Worm (Caenorhabditis elegans) whole organism, L1 larva: ENCODE results near the gene F46C8.8.

ENCODE experiments used
- Y116A8C.19 ChIP-seq: sonication (generic microtip); optimal IDR thresholded peaks from 2 replicates; lab custom pipeline; 2016; ENCODE audit warnings: missing compliant biosample characterization, missing genetic modification characterization, borderline replicate concordance
- aha-1 ChIP-seq: fragments of 150-350 bp; optimal IDR thresholded peaks from 2 replicates; lab custom pipeline; 2014; ENCODE audit warnings: missing biosample characterization, missing genetic modification characterization
- alr-1 ChIP-seq: fragments of 200-800 bp; sonication (Bioruptor generic); optimal IDR thresholded peaks from 2 replicates; lab custom pipeline; 2018; ENCODE audit warnings: borderline replicate concordance, mild to moderate bottlenecking, missing genetic modification characterization, missing compliant biosample characterization
- aly-2 ChIP-seq: fragments of 150-350 bp; optimal IDR thresholded peaks from 2 replicates; lab custom pipeline; 2014; ENCODE audit warnings: missing biosample characterization, missing genetic modification characterization
- blmp-1 ChIP-seq: fragments of 150-350 bp; optimal IDR thresholded peaks from 2 replicates; lab custom pipeline; 2014; ENCODE audit warnings: missing biosample characterization, missing genetic modification characterization
- ceh-88 ChIP-seq: fragments of 200-800 bp; sonication (Bioruptor generic); IDR thresholded peaks from 2 replicates; pipeline ENCODE4 v1.3.6; 2022; ENCODE audit warnings: missing genetic modification characterization, missing compliant biosample characterization
- ceh-90 ChIP-seq: sonication (generic microtip); optimal IDR thresholded peaks from 2 replicates; lab custom pipeline; 2016; ENCODE audit warnings: missing genetic modification characterization, missing compliant biosample characterization
- ces-1 ChIP-seq: fragments of 150-350 bp; optimal IDR thresholded peaks from 2 replicates; lab custom pipeline; 2014; ENCODE audit warnings: missing biosample characterization, missing genetic modification reagents, missing genetic modification characterization
- dsc-1 ChIP-seq: sonication (generic microtip); optimal IDR thresholded peaks from 2 replicates; lab custom pipeline; 2016; ENCODE audit warnings: mild to moderate bottlenecking, missing genetic modification characterization, missing compliant biosample characterization
- efl-1 ChIP-seq, 4 experiments: fragments of 150-350 bp; optimal IDR thresholded peaks in 3 of 4; peaks in 1 of 4; 1 replicate in 1 of 4; 2 replicates in 3 of 4; lab custom pipeline; 2014; ENCODE audit warnings: missing biosample characterization in 2 of 4, missing genetic modification characterization in 2 of 4, missing genetic modification reagents in 2 of 4
- efl-3 ChIP-seq: fragments of 200-800 bp; sonication (Bioruptor generic); optimal IDR thresholded peaks from 2 replicates; lab custom pipeline; 2018; ENCODE audit warnings: mild to moderate bottlenecking, missing genetic modification characterization, missing compliant biosample characterization
- egl-13 ChIP-seq: sonication (generic microtip); optimal IDR thresholded peaks from 2 replicates; lab custom pipeline; 2016; ENCODE audit warnings: missing genotype, missing genetic modification reagents, missing genetic modification characterization, missing compliant biosample characterization
- elt-2 ChIP-seq: sonication (generic microtip); optimal IDR thresholded peaks from 2 replicates; lab custom pipeline; 2016; ENCODE audit warnings: missing genetic modification characterization, mild to moderate bottlenecking, inconsistent platforms, missing compliant biosample characterization, missing genetic modification reagents
- elt-3 ChIP-seq, 6 experiments: fragments of 150-350 bp in 1 of 6; sonication (generic microtip); optimal IDR thresholded peaks; 2 replicates each; lab custom pipeline; 2017 to 2018; ENCODE audit warnings: missing biosample characterization in 6 of 6, missing genetic modification characterization in 6 of 6, inconsistent platforms in 1 of 6
- ets-5 ChIP-seq: fragments of 200-800 bp; sonication (Bioruptor generic); IDR thresholded peaks from 2 replicates; pipeline ENCODE4 v1.3.6; 2022; ENCODE audit warnings: missing genetic modification characterization, missing compliant biosample characterization
- fkh-4 ChIP-seq: sonication (generic microtip); optimal IDR thresholded peaks from 2 replicates; lab custom pipeline; 2016; ENCODE audit warnings: missing compliant biosample characterization, missing genetic modification characterization, borderline replicate concordance
- fos-1 ChIP-seq: fragments of 150-350 bp; optimal IDR thresholded peaks from 2 replicates; lab custom pipeline; 2014; ENCODE audit warnings: missing biosample characterization, missing genetic modification characterization
- grh-1 ChIP-seq: fragments of 200-800 bp; sonication (Bioruptor generic); IDR thresholded peaks from 2 replicates; pipeline ENCODE4 v1.3.6; 2022; ENCODE audit warnings: missing genetic modification reagents, missing genetic modification characterization, missing compliant biosample characterization
- hlh-4 ChIP-seq: sonication (generic microtip); optimal IDR thresholded peaks from 2 replicates; lab custom pipeline; 2016; ENCODE audit warnings: mild to moderate bottlenecking, missing genetic modification characterization, missing compliant biosample characterization
- irx-1 ChIP-seq: sonication (generic microtip); optimal IDR thresholded peaks from 2 replicates; lab custom pipeline; 2016; ENCODE audit warnings: missing genetic modification characterization, missing compliant biosample characterization
- lin-14 ChIP-seq: fragments of 200-800 bp; sonication (Bioruptor generic); optimal IDR thresholded peaks from 2 replicates; lab custom pipeline; 2018; ENCODE audit warnings: mild to moderate bottlenecking, missing genetic modification characterization, moderate library complexity, missing compliant biosample characterization
- lin-35 ChIP-seq, 2 experiments: fragments of 150-350 bp; optimal IDR thresholded peaks; 2 replicates each; lab custom pipeline; 2014; ENCODE audit warnings: missing biosample characterization in 2 of 2, missing genetic modification characterization in 2 of 2, missing genetic modification reagents in 2 of 2
- lir-3 ChIP-seq: sonication (generic microtip); optimal IDR thresholded peaks from 2 replicates; lab custom pipeline; 2016; ENCODE audit warnings: mild to moderate bottlenecking, missing genetic modification characterization, moderate library complexity, missing compliant biosample characterization; ENCODE audit not compliant: poor library complexity
- lsy-2 ChIP-seq, 2 experiments: fragments of 150-350 bp; optimal IDR thresholded peaks; 2 replicates each; lab custom pipeline; 2014; ENCODE audit warnings: missing biosample characterization in 2 of 2, missing genetic modification characterization in 2 of 2
- mab-9 ChIP-seq: fragments of 200-800 bp; sonication (Bioruptor generic); IDR thresholded peaks from 2 replicates; pipeline ENCODE4 v1.3.6; 2022; ENCODE audit warnings: missing genetic modification reagents, missing genetic modification characterization, missing compliant biosample characterization
- mdl-1 ChIP-seq, 2 experiments: fragments of 150-350 bp; optimal IDR thresholded peaks; 2 replicates each; lab custom pipeline; 2014 to 2017; ENCODE audit warnings: missing biosample characterization in 2 of 2, missing genetic modification characterization in 2 of 2, inconsistent platforms in 1 of 2
- mep-1 ChIP-seq: fragments of 150-350 bp; optimal IDR thresholded peaks from 2 replicates; lab custom pipeline; 2014; ENCODE audit warnings: missing biosample characterization, missing genetic modification characterization
- nhr-11 ChIP-seq: fragments of 150-350 bp; optimal IDR thresholded peaks from 2 replicates; lab custom pipeline; 2014; ENCODE audit warnings: missing biosample characterization, missing genetic modification characterization
- nhr-19 ChIP-seq: fragments of 200-800 bp; sonication (Bioruptor generic); conservative IDR thresholded peaks from 2 replicates; pipeline ENCODE4 v1.3.6; 2022; ENCODE audit warnings: missing genetic modification characterization, missing compliant biosample characterization
- nhr-20 ChIP-seq: sonication (generic microtip); optimal IDR thresholded peaks from 2 replicates; lab custom pipeline; 2016; ENCODE audit warnings: mild to moderate bottlenecking, missing genetic modification characterization, missing compliant biosample characterization
- nhr-47 ChIP-seq: sonication (generic microtip); optimal IDR thresholded peaks from 2 replicates; lab custom pipeline; 2016; ENCODE audit warnings: mild to moderate bottlenecking, missing genetic modification characterization, moderate library complexity, missing compliant biosample characterization
- nhr-71 ChIP-seq: sonication (generic microtip); optimal IDR thresholded peaks from 2 replicates; lab custom pipeline; 2016; ENCODE audit warnings: mild to moderate bottlenecking, missing genetic modification characterization, moderate library complexity, missing compliant biosample characterization
- nhr-85 ChIP-seq: sonication (generic microtip); peaks from one replicate; lab custom pipeline; 2016; ENCODE audit warnings: missing genetic modification characterization, inconsistent platforms, missing compliant biosample characterization
- pqm-1 ChIP-seq: sonication (generic microtip); optimal IDR thresholded peaks from 3 replicates; lab custom pipeline; 2017; ENCODE audit warnings: missing biosample characterization, missing genetic modification characterization
- rnt-1 ChIP-seq: sonication (generic microtip); optimal IDR thresholded peaks from 2 replicates; lab custom pipeline; 2016; ENCODE audit warnings: mild to moderate bottlenecking, missing genetic modification characterization, moderate library complexity, missing compliant biosample characterization
- snu-23 ChIP-seq: sonication (generic microtip); optimal IDR thresholded peaks from 2 replicates; lab custom pipeline; 2016; ENCODE audit warnings: missing genetic modification characterization, missing compliant biosample characterization
- sup-37 ChIP-seq: fragments of 200-800 bp; sonication (Bioruptor generic); optimal IDR thresholded peaks from 2 replicates; lab custom pipeline; 2018; ENCODE audit warnings: mild to moderate bottlenecking, missing genetic modification characterization, missing compliant biosample characterization
- tbx-2 ChIP-seq: sonication (generic microtip); optimal IDR thresholded peaks from 2 replicates; lab custom pipeline; 2016; ENCODE audit warnings: missing genetic modification characterization, missing compliant biosample characterization
- tlp-1 ChIP-seq: fragments of 150-350 bp; optimal IDR thresholded peaks from 2 replicates; lab custom pipeline; 2014; ENCODE audit warnings: missing biosample characterization, missing genetic modification characterization
- ztf-11 ChIP-seq, 2 experiments: sonication (generic microtip); optimal IDR thresholded peaks; 2 replicates each; lab custom pipeline; 2016 to 2017; ENCODE audit warnings: missing genetic modification characterization in 2 of 2, missing biosample characterization in 1 of 2, missing compliant biosample characterization in 1 of 2
- ztf-4 ChIP-seq: fragments of 150-350 bp; optimal IDR thresholded peaks from 2 replicates; lab custom pipeline; 2014; ENCODE audit warnings: missing biosample characterization, missing genetic modification characterization

Gene F46C8.8

DNA sequence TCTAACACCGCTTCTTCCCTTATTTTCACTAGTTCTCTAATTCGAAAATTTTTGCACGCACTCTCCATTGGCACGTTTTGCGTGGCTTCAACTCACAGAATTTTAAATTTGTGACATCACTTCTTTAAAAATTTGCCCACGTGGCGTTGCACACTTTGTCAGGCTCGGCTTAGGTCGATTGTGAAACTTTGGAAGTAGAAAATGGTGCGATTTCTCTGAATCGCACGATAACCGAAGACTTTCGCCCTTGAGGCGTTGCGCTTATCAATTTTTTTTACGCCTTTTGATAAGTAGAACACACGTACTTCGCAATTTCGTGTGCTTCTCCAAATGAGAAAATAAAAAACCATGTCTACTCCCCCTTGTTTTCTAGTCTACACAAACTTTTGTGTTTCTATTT lies 24.1 kb upstream of the F46C8.8 start:
- peak; percentile 93 for TF ChIP-seq pqm-1 (tag; lab: Kevin White, UChicago)
- TF ChIP-seq egl-13 (tag; lab: Kevin White, UChicago) = peak; percentile 8
- no peak for TF ChIP-seq tlp-1 (tag; lab: Kevin White, UChicago)
- peak; percentile 19 for TF ChIP-seq nhr-20 (tag; lab: Kevin White, UChicago)
- TF ChIP-seq ceh-90 = no peak
- TF ChIP-seq fos-1 (tag; lab: Kevin White, UChicago) = no peak
- no peak for TF ChIP-seq fkh-4 (tag; lab: Kevin White, UChicago)
- peak; percentile 24 for TF ChIP-seq blmp-1
- peak; percentile 78 for TF ChIP-seq elt-2 (tag; lab: Kevin White, UChicago)
- peak; percentile 24 for TF ChIP-seq nhr-71 (tag; lab: Kevin White, UChicago)
- TF ChIP-seq Y116A8C.19 (tag; lab: Kevin White, UChicago) = no peak

DNA sequence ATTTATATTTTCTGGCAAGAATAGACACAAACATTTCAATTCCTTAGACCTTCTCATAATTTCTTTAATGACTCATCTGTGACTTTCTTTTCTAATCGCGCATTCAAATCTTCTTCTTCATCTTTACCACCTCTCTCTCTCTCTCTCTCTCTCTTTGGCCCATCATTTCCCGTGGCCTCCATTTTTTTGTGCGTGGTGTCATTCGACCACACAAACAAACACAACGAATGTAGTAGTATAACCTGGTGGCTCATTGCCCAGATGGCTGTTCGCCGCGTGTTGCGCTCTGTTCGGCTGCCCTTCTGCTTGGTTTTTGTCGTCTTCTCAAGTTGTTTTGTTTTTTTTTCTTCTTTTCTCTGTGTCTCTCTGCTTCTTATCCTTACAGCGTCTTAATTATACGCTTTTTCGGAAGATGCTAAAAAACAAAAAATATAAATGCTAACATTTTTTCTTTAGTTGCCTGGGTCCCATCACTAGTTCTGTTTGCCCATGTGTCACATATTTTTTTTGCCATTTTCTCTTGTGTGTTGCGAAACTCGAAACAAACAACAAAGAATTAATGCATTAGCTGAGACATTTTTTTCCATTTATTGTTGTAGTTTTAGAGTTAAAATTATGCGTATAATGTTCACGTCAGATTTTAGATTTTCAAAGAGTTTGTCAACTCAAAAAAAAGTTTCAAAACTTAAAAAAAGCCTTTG lies 23.4 kb upstream of the F46C8.8 start:
- no peak for TF ChIP-seq nhr-47
- TF ChIP-seq nhr-85 (tag; lab: Kevin White, UChicago) = peak; percentile 80
- TF ChIP-seq fos-1 (tag; lab: Kevin White, UChicago) = peak; percentile 1
- peak; percentile 43 for TF ChIP-seq mep-1 (tag; lab: Kevin White, UChicago)
- no peak for TF ChIP-seq ztf-11 (tag; optimal IDR thresholded peaks at IDR 0.05; lab: Kevin White, UChicago)
- peak; percentile 39 for TF ChIP-seq lin-14 (GFP tag; lab: Kevin White, UChicago)
- TF ChIP-seq rnt-1 (tag; lab: Kevin White, UChicago) = peak; percentile 11
- no peak for TF ChIP-seq tbx-2 (tag; lab: Kevin White, UChicago)
- TF ChIP-seq ces-1 = no peak
- peak; percentile 30 for TF ChIP-seq blmp-1
- TF ChIP-seq grh-1 = no peak
- TF ChIP-seq lir-3 (tag; lab: Kevin White, UChicago) = no peak
- no peak for TF ChIP-seq ceh-88 (GFP tag; lab: Robert Waterston, UW)
- TF ChIP-seq elt-2 (tag; lab: Kevin White, UChicago) = no peak
- peak; percentile 6 for TF ChIP-seq nhr-71 (tag; lab: Kevin White, UChicago)

ce11 chrX:7575939-7576338 lies 21.7 kb upstream of the F46C8.8 start:
- TF ChIP-seq pqm-1 (tag; lab: Kevin White, UChicago) = peak; percentile 80
- no peak for TF ChIP-seq dsc-1 (tag; lab: Kevin White, UChicago)
- TF ChIP-seq ets-5 (GFP tag; lab: Robert Waterston, UW) = no peak
- TF ChIP-seq egl-13 (tag; lab: Kevin White, UChicago) = no peak
- TF ChIP-seq elt-3 (tag; optimal IDR thresholded peaks at IDR 0.05; lab: Kevin White, UChicago) = peak in 1 of 6 experiments; percentile 3
- no peak for TF ChIP-seq aha-1 (tag; lab: Kevin White, UChicago)
- peak; percentile 6 for TF ChIP-seq lin-14 (GFP tag; lab: Kevin White, UChicago)
- no peak for TF ChIP-seq hlh-4
- no peak for TF ChIP-seq mab-9 (GFP tag; lab: Robert Waterston, UW)
- TF ChIP-seq nhr-71 (tag; lab: Kevin White, UChicago) = peak; percentile 4
- TF ChIP-seq fkh-4 (tag; lab: Kevin White, UChicago) = no peak
- peak; percentile 50 for TF ChIP-seq elt-2 (tag; lab: Kevin White, UChicago)
- TF ChIP-seq blmp-1 = peak; percentile 55
- TF ChIP-seq lin-35 (GFP tag; optimal IDR thresholded peaks at IDR 0.05; lab: Kevin White, UChicago) = peak in 1 of 2 experiments; percentile 2
- TF ChIP-seq ztf-4 (tag; lab: Kevin White, UChicago) = no peak

- no peak for TF ChIP-seq elt-3 (tag; optimal IDR thresholded peaks at IDR 0.05; lab: Kevin White, UChicago)
- peak; percentile 68 for TF ChIP-seq rnt-1 (tag; lab: Kevin White, UChicago)
- no peak for TF ChIP-seq efl-1 (optimal IDR thresholded peaks at IDR 0.05; lab: Kevin White, UChicago)
- peak in 1 of 2 experiments; percentile 15 for TF ChIP-seq efl-1 (GFP tag; optimal IDR thresholded peaks at IDR 0.05 in 1 of 2; lab: Kevin White, UChicago)
- no peak for TF ChIP-seq ceh-88 (GFP tag; lab: Robert Waterston, UW)
- 0 out of 2 replicates have a peak, but pooled peaks have one; percentile 7 for TF ChIP-seq nhr-19 (GFP tag; lab: Robert Waterston, UW)
- peak; percentile 5 for TF ChIP-seq irx-1 (tag; lab: Kevin White, UChicago)
- TF ChIP-seq lin-14 (GFP tag; lab: Kevin White, UChicago) = peak; percentile 69
- peak in 1 of 2 experiments; percentile 53 for TF ChIP-seq lsy-2 (tag; optimal IDR thresholded peaks at IDR 0.05; lab: Kevin White, UChicago)
- no peak for TF ChIP-seq aly-2 (tag; lab: Kevin White, UChicago)
- no peak for TF ChIP-seq hlh-4
- no peak for TF ChIP-seq alr-1 (tag; lab: Kevin White, UChicago)
- TF ChIP-seq sup-37 (GFP tag; lab: Kevin White, UChicago) = no peak
- TF ChIP-seq nhr-11 (tag; lab: Kevin White, UChicago) = no peak
- peak; percentile 18 for TF ChIP-seq snu-23
- peak; percentile 33 for TF ChIP-seq nhr-71 (tag; lab: Kevin White, UChicago)
- peak in 1 of 2 experiments; percentile 20 for TF ChIP-seq mdl-1 (tag; optimal IDR thresholded peaks at IDR 0.05; lab: Kevin White, UChicago)
- TF ChIP-seq tbx-2 (tag; lab: Kevin White, UChicago) = peak; percentile 1
- peak; percentile 33 for TF ChIP-seq mep-1 (tag; lab: Kevin White, UChicago)
- TF ChIP-seq nhr-20 (tag; lab: Kevin White, UChicago) = peak; percentile 29
- TF ChIP-seq efl-3 (GFP tag; lab: Kevin White, UChicago) = no peak
Observed at ce11 chrX:7573629-7574028, 19.4 kb upstream of the F46C8.8 start.
